Fruit fly (Drosophila melanogaster) whole organism, prepupa: ENCODE measurements around the gene mnb.

ENCODE experiments used
- CG10631 ChIP-seq: fragments of 200-800 bp; sonication (Bioruptor generic); optimal IDR thresholded peaks from 2 replicates; lab custom pipeline; 2016; ENCODE audit warnings: missing biosample characterization, missing genetic modification characterization
- CG10669 ChIP-seq: fragments of 200-800 bp; sonication (Bioruptor generic); optimal IDR thresholded peaks from 3 replicates; lab custom pipeline; 2018; ENCODE audit warnings: missing biosample characterization, mild to moderate bottlenecking, missing genetic modification characterization, moderate library complexity
- CG11294 ChIP-seq: fragments of 200-800 bp; sonication (Bioruptor generic); IDR thresholded peaks from 2 replicates; pipeline ENCODE4 v1.3.6; 2022; ENCODE audit warnings: missing biosample characterization, missing genetic modification characterization
- CG11902 ChIP-seq: fragments of 200-800 bp; sonication (Bioruptor generic); optimal IDR thresholded peaks from 3 replicates; lab custom pipeline; 2016; ENCODE audit warnings: missing biosample characterization, missing genetic modification characterization
- CG15336 ChIP-seq: fragments of 200-800 bp; sonication (Bioruptor generic); IDR thresholded peaks from 2 replicates; pipeline ENCODE4 v1.3.6; 2022; ENCODE audit warnings: missing biosample characterization, missing genetic modification characterization
- CG1621 ChIP-seq: fragments of 200-800 bp; sonication (Bioruptor generic); optimal IDR thresholded peaks from 3 replicates; lab custom pipeline; 2018; ENCODE audit warnings: missing biosample characterization, mild to moderate bottlenecking, missing genetic modification characterization
- CG16779 ChIP-seq: fragments of 200-800 bp; sonication (Bioruptor generic); optimal IDR thresholded peaks from 3 replicates; lab custom pipeline; 2017; ENCODE audit warnings: missing biosample characterization, mild to moderate bottlenecking, missing genetic modification characterization
- CG3919 ChIP-seq: fragments of 200-800 bp; sonication (Bioruptor generic); optimal IDR thresholded peaks from 3 replicates; lab custom pipeline; 2016; ENCODE audit warnings: missing biosample characterization, missing genetic modification characterization
- CG4318 ChIP-seq: fragments of 200-800 bp; sonication (Bioruptor generic); optimal IDR thresholded peaks from 3 replicates; lab custom pipeline; 2017; ENCODE audit warnings: missing biosample characterization, mild to moderate bottlenecking, missing genetic modification characterization
- CG6163 ChIP-seq: fragments of 200-800 bp; sonication (Bioruptor generic); IDR thresholded peaks from 3 replicates; pipeline ENCODE4 v1.3.6; 2022; ENCODE audit warnings: missing biosample characterization, missing genetic modification characterization
- CG6276 ChIP-seq: fragments of 200-800 bp; sonication (Bioruptor generic); optimal IDR thresholded peaks from 2 replicates; lab custom pipeline; 2017; ENCODE audit warnings: missing biosample characterization, mild to moderate bottlenecking, missing genetic modification characterization
- CG6792 ChIP-seq: fragments of 200-800 bp; sonication (Bioruptor generic); optimal IDR thresholded peaks from 3 replicates; lab custom pipeline; 2016; ENCODE audit warnings: missing biosample characterization, missing genetic modification characterization
- CG6808 ChIP-seq: fragments of 200-800 bp; sonication (Bioruptor generic); optimal IDR thresholded peaks from 3 replicates; lab custom pipeline; 2017; ENCODE audit warnings: missing biosample characterization, missing genetic modification characterization, mild to moderate bottlenecking, moderate library complexity, missing genetic modification reagents
- CG6854 ChIP-seq: fragments of 200-800 bp; sonication (Bioruptor generic); optimal IDR thresholded peaks from 2 replicates; lab custom pipeline; 2017; ENCODE audit warnings: missing biosample characterization, mild to moderate bottlenecking, missing genetic modification characterization
- CG7368 ChIP-seq: fragments of 200-800 bp; sonication (Bioruptor generic); optimal IDR thresholded peaks from 3 replicates; lab custom pipeline; 2016; ENCODE audit warnings: missing biosample characterization, missing genetic modification characterization
- CG8632 ChIP-seq: fragments of 200-800 bp; sonication (Bioruptor generic); optimal IDR thresholded peaks from 3 replicates; lab custom pipeline; 2016; ENCODE audit warnings: missing biosample characterization, missing genetic modification characterization
- CG9139 ChIP-seq: fragments of 200-800 bp; sonication (Bioruptor generic); optimal IDR thresholded peaks from 3 replicates; lab custom pipeline; 2017; ENCODE audit warnings: missing biosample characterization, mild to moderate bottlenecking, missing genetic modification characterization
- Eip75B ChIP-seq: fragments of 200-800 bp; sonication (Bioruptor generic); optimal IDR thresholded peaks from 3 replicates; lab custom pipeline; 2016; ENCODE audit warnings: missing biosample characterization, missing genetic modification characterization
- Eip78C ChIP-seq: fragments of 200-800 bp; sonication (Bioruptor generic); peaks from one replicate; lab custom pipeline; 2016; ENCODE audit warnings: missing biosample characterization, missing genetic modification characterization
- Eip93F ChIP-seq: fragments of 200-800 bp; sonication (Bioruptor generic); optimal IDR thresholded peaks from 2 replicates; lab custom pipeline; 2016; ENCODE audit warnings: missing biosample characterization, mild to moderate bottlenecking, missing genetic modification characterization
- Ets21C ChIP-seq: fragments of 200-800 bp; sonication (Bioruptor generic); optimal IDR thresholded peaks from 3 replicates; lab custom pipeline; 2016; ENCODE audit warnings: missing biosample characterization, missing genetic modification characterization
- Ets96B ChIP-seq: fragments of 200-800 bp; optimal IDR thresholded peaks from 2 replicates; lab custom pipeline; 2019; ENCODE audit warnings: missing biosample characterization, mild to moderate bottlenecking, missing genetic modification characterization, moderate library complexity
- Hr38 ChIP-seq: sonication (Bioruptor generic); optimal IDR thresholded peaks from 2 replicates; lab custom pipeline; 2016; ENCODE audit warnings: missing biosample characterization, missing genetic modification characterization
- Met ChIP-seq: fragments of 200-800 bp; sonication (Bioruptor generic); optimal IDR thresholded peaks from 3 replicates; lab custom pipeline; 2016; ENCODE audit warnings: missing biosample characterization, missing genetic modification characterization
- OdsH ChIP-seq: fragments of 200-800 bp; sonication (Bioruptor generic); optimal IDR thresholded peaks from 3 replicates; lab custom pipeline; 2016; ENCODE audit warnings: missing biosample characterization, missing genetic modification characterization
- Smox ChIP-seq: fragments of 200-800 bp; sonication (Bioruptor generic); optimal IDR thresholded peaks from 3 replicates; lab custom pipeline; 2016; ENCODE audit warnings: missing biosample characterization, missing genetic modification characterization
- Sox14 ChIP-seq: fragments of 200-800 bp; sonication (Bioruptor generic); optimal IDR thresholded peaks from 3 replicates; lab custom pipeline; 2016; ENCODE audit warnings: missing biosample characterization, missing genetic modification characterization
- Sox15 ChIP-seq: fragments of 200-800 bp; sonication (Bioruptor generic); optimal IDR thresholded peaks from 3 replicates; lab custom pipeline; 2016; ENCODE audit warnings: missing biosample characterization, missing genetic modification characterization
- acj6 ChIP-seq: fragments of 200-800 bp; sonication (Bioruptor generic); optimal IDR thresholded peaks from 3 replicates; lab custom pipeline; 2016; ENCODE audit warnings: missing biosample characterization, missing genetic modification characterization
- dsx ChIP-seq: fragments of 200-800 bp; optimal IDR thresholded peaks from 3 replicates; lab custom pipeline; 2019; ENCODE audit warnings: missing biosample characterization, mild to moderate bottlenecking, missing genetic modification characterization, moderate library complexity; ENCODE audit not compliant: poor library complexity, severe bottlenecking
- eg ChIP-seq: fragments of 200-800 bp; sonication (Bioruptor generic); IDR thresholded peaks from 3 replicates; pipeline ENCODE4 v1.3.6; 2022; ENCODE audit warnings: missing biosample characterization, missing genetic modification characterization
- esn ChIP-seq: fragments of 200-800 bp; sonication (Bioruptor generic); optimal IDR thresholded peaks from 2 replicates; lab custom pipeline; 2016; ENCODE audit warnings: missing biosample characterization, mild to moderate bottlenecking, missing genetic modification characterization, moderate library complexity
- fd59A ChIP-seq: fragments of 200-800 bp; sonication (Bioruptor generic); optimal IDR thresholded peaks from 2 replicates; lab custom pipeline; 2017; ENCODE audit warnings: missing biosample characterization, mild to moderate bottlenecking, missing genetic modification characterization, missing genetic modification reagents
- fkh ChIP-seq: fragments of 200-800 bp; sonication (Bioruptor generic); optimal IDR thresholded peaks from 3 replicates; lab custom pipeline; 2017; ENCODE audit warnings: missing biosample characterization, mild to moderate bottlenecking, missing genetic modification characterization, moderate library complexity
- lz ChIP-seq: fragments of 200-800 bp; sonication (Bioruptor generic); optimal IDR thresholded peaks from 3 replicates; lab custom pipeline; 2016; ENCODE audit warnings: missing biosample characterization, missing genetic modification characterization
- pdm3 ChIP-seq: fragments of 200-800 bp; sonication (Bioruptor generic); optimal IDR thresholded peaks from 3 replicates; lab custom pipeline; 2016; ENCODE audit warnings: missing biosample characterization, missing genetic modification characterization
- salr ChIP-seq, 2 experiments: fragments of 200-800 bp; sonication (Bioruptor generic); optimal IDR thresholded peaks; 3 replicates each; lab custom pipeline; 2016 to 2018; ENCODE audit warnings: missing biosample characterization in 2 of 2, missing genetic modification characterization in 2 of 2, mild to moderate bottlenecking in 1 of 2
- spab ChIP-seq: fragments of 200-800 bp; sonication (Bioruptor generic); optimal IDR thresholded peaks from 2 replicates; lab custom pipeline; 2017; ENCODE audit warnings: missing biosample characterization, mild to moderate bottlenecking, missing genetic modification characterization, missing genetic modification reagents
- ss ChIP-seq, 2 experiments: fragments of 200-800 bp; sonication (Bioruptor generic); optimal IDR thresholded peaks; 2 replicates in 1 of 2; 3 replicates in 1 of 2; lab custom pipeline; 2017 to 2018; ENCODE audit warnings: mild to moderate bottlenecking in 2 of 2, missing biosample characterization in 2 of 2, missing genetic modification characterization in 2 of 2, moderate library complexity in 1 of 2
- svp ChIP-seq: fragments of 200-800 bp; sonication (Bioruptor generic); peaks from one replicate; lab custom pipeline; 2016; ENCODE audit warnings: missing biosample characterization, missing genetic modification characterization
- topi ChIP-seq: fragments of 200-800 bp; sonication (Bioruptor generic); optimal IDR thresholded peaks from 3 replicates; lab custom pipeline; 2016; ENCODE audit warnings: missing biosample characterization, missing genetic modification characterization
- vri ChIP-seq: fragments of 200-800 bp; sonication (Bioruptor generic); optimal IDR thresholded peaks from 3 replicates; lab custom pipeline; 2016; ENCODE audit warnings: missing biosample characterization, mild to moderate bottlenecking, missing genetic modification characterization

mnb gene

DNA sequence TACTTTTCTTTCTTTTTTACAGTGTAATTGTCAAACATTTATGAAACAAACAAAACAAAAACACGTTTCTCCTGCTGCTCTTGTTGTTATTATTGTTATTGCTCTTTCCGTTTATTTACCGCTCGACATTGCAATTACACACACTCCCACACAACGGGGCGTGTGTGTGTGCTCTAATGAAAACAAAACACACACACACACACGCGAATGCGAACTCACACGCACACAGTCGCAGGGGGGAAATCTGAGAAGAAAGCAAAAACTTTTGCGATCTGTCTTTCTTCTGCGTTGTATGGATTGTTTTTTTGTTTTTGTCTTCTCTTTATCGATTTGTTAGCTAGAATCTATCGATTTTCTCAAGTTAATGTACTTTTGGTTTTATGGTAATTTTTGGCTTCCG is 9.0 kb downstream of the mnb start:
- TF ChIP-seq Sox14 (GFP tag; lab: Kevin White, UChicago) (peak; percentile 26), vri (GFP tag; lab: Kevin White, UChicago) (no peak), eg (GFP tag; lab: Robert Waterston, UW) (0 out of 3 replicates have a peak, but pooled peaks have one; percentile 31), CG6792 (GFP tag; lab: Kevin White, UChicago) (peak; percentile 19), salr (GFP tag; optimal IDR thresholded peaks at IDR 0.05; lab: Kevin White, UChicago) (no peak), Met (GFP tag; lab: Kevin White, UChicago) (no peak), OdsH (no peak), CG6163 (GFP tag; lab: Robert Waterston, UW) (0 out of 3 replicates have a peak, but pooled peaks have one; percentile 14), CG6276 (GFP tag; lab: Kevin White, UChicago) (no peak), acj6 (GFP tag; lab: Kevin White, UChicago) (no peak), CG11294 (GFP tag; lab: Robert Waterston, UW) (no peak)

- no peak for TF ChIP-seq OdsH
- TF ChIP-seq Eip78C (GFP tag; lab: Kevin White, UChicago), result peak; percentile 7
- peak in 1 of 2 experiments; percentile 4 for TF ChIP-seq ss (GFP tag; optimal IDR thresholded peaks at IDR 0.05; lab: Kevin White, UChicago)
- TF ChIP-seq svp (GFP tag; lab: Kevin White, UChicago), result peak; percentile 30
- TF ChIP-seq CG6854, result no peak
- no peak for TF ChIP-seq acj6 (GFP tag; lab: Kevin White, UChicago)
- no peak for TF ChIP-seq CG4318 (GFP tag; lab: Kevin White, UChicago)
- no peak for TF ChIP-seq salr (GFP tag; optimal IDR thresholded peaks at IDR 0.05; lab: Kevin White, UChicago)
- TF ChIP-seq dsx (GFP tag; lab: Kevin White, UChicago), result peak; percentile 73
- TF ChIP-seq CG10631 (GFP tag; lab: Kevin White, UChicago), result no peak
- TF ChIP-seq fkh (GFP tag; lab: Kevin White, UChicago), result peak; percentile 15
- TF ChIP-seq Hr38, result no peak
These were observed 10.5 kb downstream of the mnb start for dm6 chrX:17876518-17876917.

DNA sequence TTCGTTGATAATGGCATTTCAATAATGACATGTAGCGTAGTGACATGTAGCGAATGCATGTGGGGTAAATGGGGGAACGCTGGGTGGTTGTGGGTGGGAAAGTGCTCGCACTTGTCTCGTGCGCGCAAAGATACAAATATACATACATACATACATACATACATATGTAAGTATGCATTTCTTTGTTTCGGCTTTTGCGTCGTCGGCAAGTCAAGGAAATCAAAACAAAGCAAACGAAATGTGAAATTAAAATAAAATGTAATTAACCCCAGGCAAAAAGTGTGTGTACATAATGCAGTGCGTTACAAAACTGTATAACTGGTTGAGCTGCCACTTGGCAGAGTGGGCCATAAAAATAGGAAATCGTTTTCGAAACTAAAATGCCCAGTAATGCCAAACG is 11.3 kb downstream of the mnb start:
- peak; percentile 32 for TF ChIP-seq Met (GFP tag; lab: Kevin White, UChicago)
- peak; percentile 64 for TF ChIP-seq Eip93F (GFP tag; lab: Kevin White, UChicago)
- peak; percentile 15 for TF ChIP-seq Sox14 (GFP tag; lab: Kevin White, UChicago)
- peak; percentile 58 for TF ChIP-seq svp (GFP tag; lab: Kevin White, UChicago)
- TF ChIP-seq CG11902 (GFP tag; lab: Kevin White, UChicago), result no peak
- no peak for TF ChIP-seq Sox15 (GFP tag; lab: Kevin White, UChicago)
- TF ChIP-seq Ets96B (tag; lab: Kevin White, UChicago), result no peak
- peak; percentile 41 for TF ChIP-seq Eip78C (GFP tag; lab: Kevin White, UChicago)
- peak; percentile 33 for TF ChIP-seq Smox (GFP tag; lab: Kevin White, UChicago)

- TF ChIP-seq CG6808 (GFP tag; lab: Kevin White, UChicago) (peak; percentile 44), CG8632 (GFP tag; lab: Kevin White, UChicago) (peak; percentile 1), Smox (GFP tag; lab: Kevin White, UChicago) (peak; percentile 15), CG15336 (0 out of 2 replicates have a peak, but pooled peaks have one; percentile 19), CG10631 (GFP tag; lab: Kevin White, UChicago) (peak; percentile 31), CG7368 (peak; percentile 47), esn (GFP tag; lab: Kevin White, UChicago) (peak; percentile 59), pdm3 (peak; percentile 46), CG10669 (GFP tag; lab: Kevin White, UChicago) (no peak), Ets96B (tag; lab: Kevin White, UChicago) (peak; percentile 13), spab (GFP tag; lab: Kevin White, UChicago) (no peak), CG6854 (no peak), lz (GFP tag; lab: Kevin White, UChicago) (peak; percentile 51), fd59A (no peak), CG1621 (tag; lab: Kevin White, UChicago) (peak; percentile 9), topi (GFP tag; lab: Kevin White, UChicago) (peak; percentile 74), Ets21C (GFP tag; lab: Kevin White, UChicago) (peak; percentile 41), CG9139 (GFP tag; lab: Kevin White, UChicago) (peak; percentile 17), CG6792 (GFP tag; lab: Kevin White, UChicago) (peak; percentile 46), svp (GFP tag; lab: Kevin White, UChicago) (peak; percentile 86), eg (GFP tag; lab: Robert Waterston, UW) (peak; percentile 55; the same call in 1 of the 3 replicates), CG16779 (tag; lab: Kevin White, UChicago) (peak; percentile 20), CG3919 (GFP tag; lab: Kevin White, UChicago) (peak; percentile 58), ss (GFP tag; optimal IDR thresholded peaks at IDR 0.05; lab: Kevin White, UChicago) (peak; percentile 43 to 63), salr (GFP tag; optimal IDR thresholded peaks at IDR 0.05; lab: Kevin White, UChicago) (no peak), Eip75B (GFP tag; lab: Kevin White, UChicago) (peak; percentile 53)
These were observed 11.9 kb downstream of the mnb start for dm6 chrX:17875014-17875589.
